Worm (Caenorhabditis elegans): ENCODE measurements around the gene prmt-6.

DNA sequence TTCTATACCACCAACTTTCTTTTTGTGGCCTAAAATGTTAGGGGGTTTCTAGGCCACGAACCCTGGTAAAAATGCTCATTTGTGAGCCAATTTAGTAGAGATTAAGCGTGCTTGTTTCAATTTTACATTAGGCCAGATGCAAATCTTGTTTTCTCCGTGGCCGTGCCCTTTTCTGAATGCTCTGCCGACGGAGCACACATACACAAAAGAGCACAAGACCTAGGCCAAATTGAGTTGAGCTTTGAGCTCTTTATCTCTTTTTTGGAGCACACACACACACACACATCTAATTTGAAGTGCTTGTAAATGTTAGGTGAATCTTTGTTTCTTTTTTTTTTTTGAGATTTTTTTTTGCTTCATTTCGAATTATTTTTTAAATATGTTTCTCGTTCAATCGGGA lies 42.1 kb downstream of the prmt-6 start:
- TF ChIP-seq him-1 (tag; optimal IDR thresholded peaks at IDR 0.05) (no peak), W03F9.2 (tag; optimal IDR thresholded peaks at IDR 0.05) (no peak)

Measured in whole organism, L4/young adult.